Fruit fly (Drosophila melanogaster) whole organism, embryonic: ENCODE data around the gene Lerp.

Experiments
- B-H1 ChIP-seq: fragments of 200-800 bp; sonication (Bioruptor generic); IDR thresholded peaks from 3 replicates; pipeline ENCODE4 v1.3.6; 2022; ENCODE audit warnings: missing biosample characterization, missing genetic modification characterization
- B-H2 ChIP-seq: fragments of 200-800 bp; sonication (Bioruptor generic); optimal IDR thresholded peaks from 2 replicates; lab custom pipeline; 2018; ENCODE audit warnings: missing biosample characterization, mild to moderate bottlenecking, missing genetic modification characterization
- Blimp-1 ChIP-seq: fragments of 200-800 bp; sonication (Bioruptor generic); optimal IDR thresholded peaks from 3 replicates; lab custom pipeline; 2018; ENCODE audit warnings: missing biosample characterization, missing genetic modification characterization, mild to moderate bottlenecking, moderate library complexity, missing genetic modification reagents
- CG10654 ChIP-seq: fragments of 200-800 bp; sonication (Bioruptor generic); optimal IDR thresholded peaks from 2 replicates; lab custom pipeline; 2016; ENCODE audit warnings: missing biosample characterization, missing genetic modification characterization
- CG11247 ChIP-seq: fragments of 200-800 bp; sonication (Bioruptor generic); IDR thresholded peaks from 2 replicates; pipeline ENCODE4 v1.3.6; 2022; ENCODE audit warnings: missing biosample characterization, missing genetic modification characterization
- CG11695 ChIP-seq: fragments of 200-800 bp; sonication (Bioruptor generic); IDR thresholded peaks from 3 replicates; pipeline ENCODE4 v1.3.6; 2022; ENCODE audit warnings: missing biosample characterization, missing genetic modification characterization
- CG15601 ChIP-seq: fragments of 200-800 bp; sonication (Bioruptor generic); optimal IDR thresholded peaks from 3 replicates; lab custom pipeline; 2019; ENCODE audit warnings: missing biosample characterization, mild to moderate bottlenecking, missing genetic modification characterization, moderate library complexity
- CG16813 ChIP-seq: fragments of 200-800 bp; sonication (Bioruptor generic); IDR thresholded peaks from 3 replicates; pipeline ENCODE4 v1.3.6; 2022; ENCODE audit warnings: missing biosample characterization, missing genetic modification characterization; ENCODE audit not compliant: partially characterized antibody
- CG18262 ChIP-seq: fragments of 200-800 bp; optimal IDR thresholded peaks from 3 replicates; lab custom pipeline; 2019; ENCODE audit warnings: missing biosample characterization, mild to moderate bottlenecking, missing genetic modification characterization, moderate library complexity
- CG2678 ChIP-seq: fragments of 200-800 bp; sonication (Bioruptor generic); optimal IDR thresholded peaks from 3 replicates; lab custom pipeline; 2019; ENCODE audit warnings: missing biosample characterization, mild to moderate bottlenecking, missing genetic modification characterization, moderate library complexity
- CG30020 ChIP-seq: fragments of 200-800 bp; optimal IDR thresholded peaks from 2 replicates; lab custom pipeline; 2019; ENCODE audit warnings: missing biosample characterization, mild to moderate bottlenecking, missing genetic modification characterization, moderate library complexity
- CG30403 ChIP-seq: fragments of 200-800 bp; sonication (Bioruptor generic); optimal IDR thresholded peaks from 3 replicates; lab custom pipeline; 2016; ENCODE audit warnings: missing biosample characterization, missing genetic modification characterization
- CG5245 ChIP-seq: fragments of 200-800 bp; sonication (Bioruptor generic); optimal IDR thresholded peaks from 3 replicates; lab custom pipeline; 2016; ENCODE audit warnings: missing biosample characterization, missing genetic modification characterization
- CG6689 ChIP-seq: fragments of 200-800 bp; sonication (Bioruptor generic); IDR thresholded peaks from 2 replicates; pipeline ENCODE4 v1.3.6; 2022; ENCODE audit warnings: missing biosample characterization, missing genetic modification characterization
- CG7357 ChIP-seq: fragments of 200-800 bp; sonication (Bioruptor generic); IDR thresholded peaks from 3 replicates; pipeline ENCODE4 v1.3.6; 2022; ENCODE audit warnings: missing biosample characterization, missing genetic modification characterization
- CG7556 ChIP-seq: fragments of 200-800 bp; sonication (Bioruptor generic); optimal IDR thresholded peaks from 2 replicates; lab custom pipeline; 2017; ENCODE audit warnings: missing biosample characterization, mild to moderate bottlenecking, missing genetic modification characterization
- CG8089 ChIP-seq: fragments of 200-800 bp; sonication (Bioruptor generic); optimal IDR thresholded peaks from 3 replicates; lab custom pipeline; 2016; ENCODE audit warnings: missing biosample characterization, missing genetic modification characterization
- CG9727 ChIP-seq: fragments of 200-800 bp; sonication (Bioruptor generic); optimal IDR thresholded peaks from 3 replicates; lab custom pipeline; 2017; ENCODE audit warnings: missing biosample characterization, mild to moderate bottlenecking, missing genetic modification characterization
- D ChIP-seq, 2 experiments: fragments of 200-800 bp in 1 of 2; fragments of >200 bp in 1 of 2; sonication (Bioruptor generic) in 1 of 2; optimal IDR thresholded peaks; 2 replicates in 1 of 2; 3 replicates in 1 of 2; lab custom pipeline; 2017; ENCODE audit warnings: mild to moderate bottlenecking in 1 of 2, missing biosample characterization in 1 of 2, missing genetic modification characterization in 1 of 2, missing genetic modification reagents in 1 of 2
- Dbx ChIP-seq: fragments of 200-800 bp; sonication (Bioruptor generic); IDR thresholded peaks from 3 replicates; pipeline ENCODE4 v1.3.6; 2022; ENCODE audit warnings: missing biosample characterization, missing genetic modification characterization
- Doc2 ChIP-seq: fragments of 200-800 bp; sonication (Bioruptor generic); IDR thresholded peaks from 2 replicates; pipeline ENCODE4 v1.3.6; 2022; ENCODE audit warnings: missing biosample characterization, missing genetic modification characterization
- Fer3 ChIP-seq: fragments of 200-800 bp; sonication (Bioruptor generic); optimal IDR thresholded peaks from 2 replicates; lab custom pipeline; 2018; ENCODE audit warnings: missing biosample characterization, mild to moderate bottlenecking, missing genetic modification characterization, moderate library complexity
- HLH3B ChIP-seq: fragments of 200-800 bp; sonication (Bioruptor generic); IDR thresholded peaks from 2 replicates; pipeline ENCODE4 v1.3.6; 2022; ENCODE audit warnings: missing biosample characterization, missing genetic modification characterization
- MESR4 ChIP-seq: fragments of 200-800 bp; sonication (Bioruptor generic); optimal IDR thresholded peaks from 2 replicates; lab custom pipeline; 2018; ENCODE audit warnings: missing biosample characterization, mild to moderate bottlenecking, missing genetic modification characterization, moderate library complexity
- Mad ChIP-seq: fragments of 200-800 bp; sonication (Bioruptor generic); optimal IDR thresholded peaks from 2 replicates; lab custom pipeline; 2016; ENCODE audit warnings: missing biosample characterization, missing genetic modification characterization
- Optix ChIP-seq: fragments of 200-800 bp; sonication (Bioruptor generic); IDR thresholded peaks from 3 replicates; pipeline ENCODE4 v1.3.6; 2022; ENCODE audit warnings: missing biosample characterization, missing genetic modification characterization
- Ptx1 ChIP-seq: fragments of 200-800 bp; sonication (Bioruptor generic); IDR thresholded peaks from 2 replicates; pipeline ENCODE4 v1.3.6; 2022; ENCODE audit warnings: missing biosample characterization, missing genetic modification characterization
- Trl ChIP-seq, 3 experiments: fragments of >200 bp in 2 of 3; fragments of 200-800 bp in 1 of 3; sonication (Bioruptor generic) in 1 of 3; optimal IDR thresholded peaks; 2 replicates in 1 of 3; 3 replicates in 2 of 3; lab custom pipeline; 2016 to 2017; ENCODE audit warnings: missing biosample characterization in 1 of 3, missing genetic modification characterization in 1 of 3
- az2 ChIP-seq: fragments of 200-800 bp; sonication (Bioruptor generic); optimal IDR thresholded peaks from 3 replicates; lab custom pipeline; 2016; ENCODE audit warnings: missing biosample characterization, missing genetic modification characterization
- bab2 ChIP-seq: fragments of 200-800 bp; sonication (Bioruptor generic); optimal IDR thresholded peaks from 2 replicates; lab custom pipeline; 2016; ENCODE audit warnings: missing biosample characterization, missing genetic modification characterization
- bcd ChIP-seq: fragments of 200-800 bp; sonication (Bioruptor generic); optimal IDR thresholded peaks from 2 replicates; lab custom pipeline; 2017; ENCODE audit warnings: missing biosample characterization, mild to moderate bottlenecking, missing genetic modification characterization
- dati ChIP-seq: fragments of 200-800 bp; sonication (Bioruptor generic); IDR thresholded peaks from 2 replicates; pipeline ENCODE4 v1.3.6; 2022; ENCODE audit warnings: missing biosample characterization, missing genetic modification characterization
- ewg ChIP-seq: fragments of 200-800 bp; sonication (Bioruptor generic); optimal IDR thresholded peaks from 3 replicates; lab custom pipeline; 2017; ENCODE audit warnings: mild to moderate bottlenecking, missing biosample characterization, missing genetic modification reagents, missing genetic modification characterization
- fd3F ChIP-seq: fragments of 200-800 bp; sonication (Bioruptor generic); optimal IDR thresholded peaks from 2 replicates; lab custom pipeline; 2018; ENCODE audit warnings: missing biosample characterization, mild to moderate bottlenecking, missing genetic modification characterization, moderate library complexity
- fd96Cb ChIP-seq: fragments of 200-800 bp; sonication (Bioruptor generic); optimal IDR thresholded peaks from 2 replicates; lab custom pipeline; 2018; ENCODE audit warnings: missing biosample characterization, mild to moderate bottlenecking, missing genetic modification characterization, moderate library complexity
- grau ChIP-seq: fragments of 200-800 bp; optimal IDR thresholded peaks from 3 replicates; lab custom pipeline; 2019; ENCODE audit warnings: missing biosample characterization, mild to moderate bottlenecking, missing genetic modification characterization, moderate library complexity
- ham ChIP-seq: fragments of 200-800 bp; sonication (Bioruptor generic); IDR thresholded peaks from 2 replicates; pipeline ENCODE4 v1.3.6; 2022; ENCODE audit warnings: missing biosample characterization, missing genetic modification characterization
- nmo ChIP-seq: fragments of 200-800 bp; sonication (Bioruptor generic); optimal IDR thresholded peaks from 2 replicates; lab custom pipeline; 2018; ENCODE audit warnings: missing biosample characterization, mild to moderate bottlenecking, missing genetic modification characterization, moderate library complexity
- oc ChIP-seq: fragments of 200-800 bp; sonication (Bioruptor generic); optimal IDR thresholded peaks from 2 replicates; lab custom pipeline; 2018; ENCODE audit warnings: missing biosample characterization, mild to moderate bottlenecking, missing genetic modification characterization, moderate library complexity
- p53 ChIP-seq: fragments of 200-800 bp; sonication (Bioruptor generic); optimal IDR thresholded peaks from 2 replicates; lab custom pipeline; 2016; ENCODE audit warnings: missing biosample characterization, missing genetic modification characterization
- peb ChIP-seq: fragments of 200-800 bp; sonication (Bioruptor generic); IDR thresholded peaks from 2 replicates; pipeline ENCODE4 v1.3.6; 2022; ENCODE audit warnings: missing biosample characterization, missing genetic modification characterization
- pros ChIP-seq: fragments of 200-800 bp; sonication (Bioruptor generic); optimal IDR thresholded peaks from 3 replicates; lab custom pipeline; 2019; ENCODE audit warnings: missing biosample characterization, mild to moderate bottlenecking, missing genetic modification characterization, moderate library complexity
- row ChIP-seq: fragments of 200-800 bp; sonication (Bioruptor generic); IDR thresholded peaks from 3 replicates; pipeline ENCODE4 v1.3.6; 2022; ENCODE audit warnings: missing biosample characterization, missing genetic modification characterization
- salm ChIP-seq: fragments of 200-800 bp; sonication (Bioruptor generic); optimal IDR thresholded peaks from 2 replicates; lab custom pipeline; 2018; ENCODE audit warnings: missing biosample characterization, mild to moderate bottlenecking, missing genetic modification characterization
- slou ChIP-seq: fragments of 200-800 bp; sonication (Bioruptor generic); optimal IDR thresholded peaks from 3 replicates; lab custom pipeline; 2016; ENCODE audit warnings: missing biosample characterization, missing genetic modification characterization
- tgo ChIP-seq: fragments of 200-800 bp; sonication (Bioruptor generic); IDR thresholded peaks from 3 replicates; pipeline ENCODE4 v1.3.6; 2022; ENCODE audit warnings: missing biosample characterization, missing genetic modification characterization
- unpg ChIP-seq: fragments of 200-800 bp; sonication (Bioruptor generic); optimal IDR thresholded peaks from 3 replicates; lab custom pipeline; 2018; ENCODE audit warnings: missing biosample characterization, mild to moderate bottlenecking, missing genetic modification characterization, moderate library complexity
- yki ChIP-seq: fragments of >200 bp; optimal IDR thresholded peaks from 3 replicates; lab custom pipeline; 2018
- zfh1 ChIP-seq: fragments of 200-800 bp; sonication (Bioruptor generic); IDR thresholded peaks from 3 replicates; pipeline ENCODE4 v1.3.6; 2022; ENCODE audit warnings: missing biosample characterization, missing genetic modification characterization

Gene Lerp

dm6 chr3R:26801427-26802160 is 61.3 kb downstream of the Lerp start (continued):
- TF ChIP-seq HLH3B (GFP tag; lab: Robert Waterston, UW) = no peak
- peak; percentile 27 for TF ChIP-seq Fer3 (tag; lab: Kevin White, UChicago)
- no peak for TF ChIP-seq bab2 (GFP tag; lab: Kevin White, UChicago)
- TF ChIP-seq CG16813 (GFP tag; lab: Robert Waterston, UW) = no peak
- peak; percentile 69 for TF ChIP-seq CG2678 (tag; lab: Kevin White, UChicago)
- no peak for TF ChIP-seq ewg (GFP tag; lab: Kevin White, UChicago)
- TF ChIP-seq CG15601 (tag; lab: Kevin White, UChicago) = peak; percentile 43
- TF ChIP-seq CG11247 = no peak
- peak; percentile 56; the same call in 2 of the 3 replicates for TF ChIP-seq row (GFP tag; lab: Robert Waterston, UW)
- TF ChIP-seq Blimp-1 (GFP tag; lab: Kevin White, UChicago) = peak; percentile 57
- TF ChIP-seq oc (tag; lab: Kevin White, UChicago) = peak; percentile 25
- TF ChIP-seq CG18262 (tag; lab: Kevin White, UChicago) = peak; percentile 35
- TF ChIP-seq CG30403 = peak; percentile 62
- TF ChIP-seq unpg (GFP tag; lab: Kevin White, UChicago) = peak; percentile 64
- no peak for TF ChIP-seq B-H2 (GFP tag; lab: Kevin White, UChicago)
- TF ChIP-seq salm (tag; lab: Kevin White, UChicago) = no peak
- TF ChIP-seq bcd = peak; percentile 14
- 0 out of 3 replicates have a peak, but pooled peaks have one; percentile 22 for TF ChIP-seq tgo
- TF ChIP-seq grau (tag; lab: Kevin White, UChicago) = peak; percentile 1
- TF ChIP-seq CG30020 (tag; lab: Kevin White, UChicago) = no peak
- TF ChIP-seq ham (GFP tag; lab: Robert Waterston, UW) = no peak
- TF ChIP-seq CG5245 (GFP tag; lab: Kevin White, UChicago) = no peak
- TF ChIP-seq fd3F (GFP tag; lab: Kevin White, UChicago) = no peak
- TF ChIP-seq peb (GFP tag; lab: Robert Waterston, UW) = no peak
- peak; percentile 16 for TF ChIP-seq az2
- TF ChIP-seq yki (lab: Kevin White, UChicago) = no peak
- TF ChIP-seq pros (GFP tag; lab: Kevin White, UChicago) = peak; percentile 33
- TF ChIP-seq CG9727 (GFP tag; lab: Kevin White, UChicago) = peak; percentile 52
- no peak for TF ChIP-seq Mad (GFP tag; lab: Kevin White, UChicago)
- no peak for TF ChIP-seq slou (GFP tag; lab: Kevin White, UChicago)
- TF ChIP-seq B-H1 = 0 out of 3 replicates have a peak, but pooled peaks have one; percentile 17
- TF ChIP-seq Trl (optimal IDR thresholded peaks at IDR 0.05; lab: Kevin White, UChicago) = peak; percentile 1 to 25
- no peak for TF ChIP-seq Trl (GFP tag; optimal IDR thresholded peaks at IDR 0.05; lab: Kevin White, UChicago)
- peak; percentile 57 for TF ChIP-seq nmo (GFP tag; lab: Kevin White, UChicago)
- no peak for TF ChIP-seq D (optimal IDR thresholded peaks at IDR 0.05; lab: Kevin White, UChicago)
- peak; percentile 18 for TF ChIP-seq D (GFP tag; optimal IDR thresholded peaks at IDR 0.05; lab: Kevin White, UChicago)
- no peak for TF ChIP-seq CG8089 (GFP tag; lab: Kevin White, UChicago)
- TF ChIP-seq CG6689 (GFP tag; lab: Robert Waterston, UW) = peak; percentile 19; the same call in 1 of the 2 replicates
- no peak for TF ChIP-seq MESR4 (GFP tag; lab: Kevin White, UChicago)
- TF ChIP-seq dati (GFP tag; lab: Robert Waterston, UW) = no peak
- TF ChIP-seq Optix (GFP tag; lab: Robert Waterston, UW) = no peak
- TF ChIP-seq fd96Cb (tag; lab: Kevin White, UChicago) = peak; percentile 23
- peak; percentile 58 for TF ChIP-seq CG7556
- no peak for TF ChIP-seq Doc2
- no peak for TF ChIP-seq Dbx (GFP tag; lab: Robert Waterston, UW)
- 0 out of 3 replicates have a peak, but pooled peaks have one; percentile 33 for TF ChIP-seq CG11695 (GFP tag; lab: Robert Waterston, UW)
- no peak for TF ChIP-seq zfh1
- no peak for TF ChIP-seq CG7357
- TF ChIP-seq Ptx1 (GFP tag; lab: Robert Waterston, UW) = peak; percentile 37
- no peak for TF ChIP-seq p53
- no peak for TF ChIP-seq CG10654 (GFP tag; lab: Kevin White, UChicago)
